Worm (Caenorhabditis elegans) whole organism, L4/young adult: Measurements from ENCODE around the gene anmt-1.

Source experiments
- W03F9.2 ChIP-seq: fragments of 150-350 bp; optimal IDR thresholded peaks from 2 replicates; lab custom pipeline; 2014; ENCODE audit warnings: missing biosample characterization, missing genetic modification characterization
- dao-5 ChIP-seq: sonication (generic microtip); optimal IDR thresholded peaks from 2 replicates; lab custom pipeline; 2016; ENCODE audit warnings: missing genotype, missing genetic modification characterization, moderate library complexity, missing compliant biosample characterization
- him-1 ChIP-seq: sonication (generic microtip); optimal IDR thresholded peaks from 2 replicates; lab custom pipeline; 2016; ENCODE audit warnings: missing genotype, missing genetic modification reagents, missing genetic modification characterization, missing compliant biosample characterization

anmt-1 gene

ce11 chrIII:8656957-8657356, 27.7 kb upstream of the anmt-1 start:
- TF ChIP-seq him-1 (tag; lab: Kevin White, UChicago), result no peak
- TF ChIP-seq W03F9.2, result no peak
- TF ChIP-seq dao-5 (tag; lab: Kevin White, UChicago), result no peak

ce11 chrIII:8657676-8658366, 26.8 kb upstream of the anmt-1 start:
- TF ChIP-seq W03F9.2, result no peak
- TF ChIP-seq him-1 (tag; lab: Kevin White, UChicago), result no peak

ce11 chrIII:8658367-8658761, 26.2 kb upstream of the anmt-1 start:
- peak; percentile 91 for TF ChIP-seq W03F9.2
- no peak for TF ChIP-seq dao-5 (tag; lab: Kevin White, UChicago)
- TF ChIP-seq him-1 (tag; lab: Kevin White, UChicago), result peak; percentile 76

ce11 chrIII:8663143-8663542, 21.5 kb upstream of the anmt-1 start:
- TF ChIP-seq W03F9.2 (no peak), him-1 (tag; lab: Kevin White, UChicago) (no peak), dao-5 (tag; lab: Kevin White, UChicago) (no peak)

ce11 chrIII:8664897-8665388, 19.7 kb upstream of the anmt-1 start, which contains the start of gene F22B7.1:
F22B7.1 (plus strand) TSS chrIII:8665338.
- TF ChIP-seq dao-5 (tag; lab: Kevin White, UChicago), result no peak
- TF ChIP-seq him-1 (tag; lab: Kevin White, UChicago), result no peak
- TF ChIP-seq W03F9.2, result no peak

- TF ChIP-seq W03F9.2 (no peak), him-1 (tag; lab: Kevin White, UChicago) (no peak), dao-5 (tag; lab: Kevin White, UChicago) (no peak)
Measured at ce11 chrIII:8667382-8667781, 17.2 kb upstream of the anmt-1 start, which contains the start of gene dpy-19. dpy-19 (minus strand) TSS chrIII:8667482.

ce11 chrIII:8668717-8669116, 15.9 kb upstream of the anmt-1 start:
- TF ChIP-seq W03F9.2, result no peak
- no peak for TF ChIP-seq him-1 (tag; lab: Kevin White, UChicago)
- no peak for TF ChIP-seq dao-5 (tag; lab: Kevin White, UChicago)

ce11 chrIII:8674980-8675485, 9.6 kb upstream of the anmt-1 start, which contains the start of gene pgl-2:
pgl-2 (minus strand) TSS chrIII:8675435.
- TF ChIP-seq dao-5 (tag; lab: Kevin White, UChicago) (no peak), W03F9.2 (no peak), him-1 (tag; lab: Kevin White, UChicago) (no peak)

- peak; percentile 61 for TF ChIP-seq dao-5 (tag; lab: Kevin White, UChicago)
- TF ChIP-seq W03F9.2, result peak; percentile 18
- TF ChIP-seq him-1 (tag; lab: Kevin White, UChicago), result peak; percentile 75
Measured at ce11 chrIII:8678371-8678770, 6.2 kb upstream of the anmt-1 start.

- TF ChIP-seq dao-5 (tag; lab: Kevin White, UChicago) (no peak), him-1 (tag; lab: Kevin White, UChicago) (no peak), W03F9.2 (peak; percentile 52)
Measured at ce11 chrIII:8683679-8684263, 837 bp upstream of the anmt-1 start, which contains the start of gene fli-1. fli-1 (minus strand) TSS chrIII:8683736.

ce11 chrIII:8685590-8686240, 1.1 kb downstream of the anmt-1 start:
- TF ChIP-seq W03F9.2 (no peak), him-1 (tag; lab: Kevin White, UChicago) (no peak), dao-5 (tag; lab: Kevin White, UChicago) (no peak)

ce11 chrIII:8688438-8688946, 3.9 kb downstream of the anmt-1 start, which contains the start of gene hadb-1:
hadb-1 (minus strand) TSS chrIII:8688488.
- no peak for TF ChIP-seq him-1 (tag; lab: Kevin White, UChicago)
- TF ChIP-seq dao-5 (tag; lab: Kevin White, UChicago), result no peak
- TF ChIP-seq W03F9.2, result no peak

ce11 chrIII:8689143-8689542, 4.5 kb downstream of the anmt-1 start:
- TF ChIP-seq dao-5 (tag; lab: Kevin White, UChicago) (no peak), him-1 (tag; lab: Kevin White, UChicago) (no peak), W03F9.2 (no peak)
